Worm (Caenorhabditis elegans) whole organism, L4/young adult: ENCODE results near the gene odr-1.

Experiments used
- W03F9.2 ChIP-seq: fragments of 150-350 bp; optimal IDR thresholded peaks from 2 replicates; lab custom pipeline; 2014; ENCODE audit warnings: missing biosample characterization, missing genetic modification characterization
- dao-5 ChIP-seq: sonication (generic microtip); optimal IDR thresholded peaks from 2 replicates; lab custom pipeline; 2016; ENCODE audit warnings: missing genotype, missing genetic modification characterization, moderate library complexity, missing compliant biosample characterization
- him-1 ChIP-seq: sonication (generic microtip); optimal IDR thresholded peaks from 2 replicates; lab custom pipeline; 2016; ENCODE audit warnings: missing genotype, missing genetic modification reagents, missing genetic modification characterization, missing compliant biosample characterization

DNA sequence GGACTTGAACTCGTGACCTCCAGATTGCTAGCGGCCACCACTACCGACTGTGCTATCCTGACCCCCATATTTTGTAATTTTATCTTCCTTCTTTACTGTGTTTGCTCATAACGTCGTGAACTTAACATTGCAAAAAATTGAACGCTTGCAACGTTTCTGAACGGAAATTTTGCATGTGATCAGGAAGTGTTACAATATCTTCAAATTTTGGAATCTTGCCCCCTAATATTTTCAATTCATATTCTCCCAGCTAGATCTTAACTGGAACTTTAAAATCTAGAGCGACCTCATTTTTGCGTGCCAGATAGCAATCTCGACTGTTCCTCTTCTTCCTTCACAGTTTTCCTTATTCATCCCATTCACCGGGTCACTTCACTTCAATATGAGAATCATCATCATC lies 31.0 kb upstream of the odr-1 start, which contains the start of gene F54B11.10:
- TF ChIP-seq W03F9.2 (tag; lab: Kevin White, UChicago), result no peak
- TF ChIP-seq dao-5 (tag; lab: Kevin White, UChicago), result no peak
- TF ChIP-seq him-1 (tag; lab: Kevin White, UChicago), result no peak
